Worm (Caenorhabditis elegans) whole organism, young adult: Measurements from ENCODE around the gene gcy-20.

Experiments
- C17E4.6 ChIP-seq: fragments of 200-800 bp; sonication (Bioruptor generic); IDR thresholded peaks from 2 replicates; pipeline ENCODE4 v1.3.6; 2022; ENCODE audit warnings: missing genetic modification reagents, missing genetic modification characterization, missing compliant biosample characterization
- K11D2.4 ChIP-seq: fragments of 200-800 bp; sonication (Bioruptor generic); IDR thresholded peaks from 2 replicates; pipeline ENCODE4 v1.3.6; 2022; ENCODE audit warnings: missing genetic modification reagents, missing genetic modification characterization, missing compliant biosample characterization
- K12H6.12 ChIP-seq: fragments of 200-800 bp; sonication (Bioruptor generic); optimal IDR thresholded peaks from 2 replicates; lab custom pipeline; 2018; ENCODE audit warnings: mild to moderate bottlenecking, missing genetic modification characterization, missing compliant biosample characterization
- ama-1 ChIP-seq, 3 experiments: fragments of 150-350 bp in 1 of 3; sonication (generic microtip) in 2 of 3; optimal IDR thresholded peaks; 2 replicates each; lab custom pipeline; 2014 to 2018; ENCODE audit warnings: missing biosample characterization in 2 of 3, missing genetic modification characterization in 2 of 3, missing genetic modification reagents in 2 of 3
- attf-3 ChIP-seq: fragments of 200-800 bp; sonication (Bioruptor generic); conservative IDR thresholded peaks from 2 replicates; pipeline ENCODE4 v1.3.6; 2022; ENCODE audit warnings: missing genetic modification reagents, missing genetic modification characterization, missing compliant biosample characterization
- ceh-27 ChIP-seq: fragments of 200-800 bp; sonication (Bioruptor generic); optimal IDR thresholded peaks from 2 replicates; lab custom pipeline; 2018; ENCODE audit warnings: mild to moderate bottlenecking, missing genetic modification characterization, moderate library complexity, missing compliant biosample characterization
- him-1 ChIP-seq: sonication (generic microtip); optimal IDR thresholded peaks from 2 replicates; lab custom pipeline; 2016; ENCODE audit warnings: missing genotype, missing genetic modification reagents, missing genetic modification characterization, missing compliant biosample characterization
- hlh-12 ChIP-seq: sonication (generic microtip); optimal IDR thresholded peaks from 2 replicates; lab custom pipeline; 2016; ENCODE audit warnings: missing genetic modification characterization, missing compliant biosample characterization
- lin-40 ChIP-seq: sonication (generic microtip); optimal IDR thresholded peaks from 2 replicates; lab custom pipeline; 2016; ENCODE audit warnings: missing genetic modification characterization, mild to moderate bottlenecking, missing compliant biosample characterization, missing genotype, missing genetic modification reagents
- nfya-1 ChIP-seq: sonication (generic microtip); optimal IDR thresholded peaks from 2 replicates; lab custom pipeline; 2017; ENCODE audit warnings: antibody characterized with exemption, missing compliant biosample characterization, missing genetic modification characterization, borderline replicate concordance; ENCODE audit not compliant: insufficient read depth
- ztf-6 ChIP-seq: fragments of 200-800 bp; sonication (Bioruptor generic); IDR thresholded peaks from 2 replicates; pipeline ENCODE4 v1.3.6; 2022; ENCODE audit warnings: missing genetic modification reagents, missing genetic modification characterization, missing compliant biosample characterization

DNA sequence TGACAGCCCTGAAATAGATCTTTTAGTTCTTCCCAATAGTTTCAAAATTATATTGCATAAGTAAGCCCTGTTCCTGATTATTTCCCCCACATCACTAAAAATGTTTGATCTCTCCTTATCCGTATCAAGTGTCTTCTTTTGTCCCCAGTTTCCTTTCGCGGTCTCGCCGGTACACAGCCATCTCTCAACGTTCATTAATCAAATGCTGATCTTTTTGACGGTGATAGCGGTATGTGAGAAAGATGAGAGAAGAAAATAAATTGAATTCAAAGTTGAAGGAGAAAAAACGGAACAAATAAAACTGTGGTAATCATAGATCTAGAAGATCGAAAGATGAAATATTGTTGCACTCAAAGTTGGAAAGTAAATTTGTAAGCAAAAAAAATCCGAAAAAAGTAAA lies 41.9 kb downstream of the gcy-20 start:
- TF ChIP-seq ama-1 (optimal IDR thresholded peaks at IDR 0.05; lab: Kevin White, UChicago) (no peak), ama-1 (GFP tag; optimal IDR thresholded peaks at IDR 0.05; lab: Kevin White, UChicago) (no peak), nfya-1 (tag; lab: Kevin White, UChicago) (no peak), attf-3 (GFP tag; lab: Robert Waterston, UW) (no peak), C17E4.6 (GFP tag; lab: Robert Waterston, UW) (no peak), ceh-27 (GFP tag; lab: Kevin White, UChicago) (no peak), him-1 (tag; lab: Kevin White, UChicago) (no peak), K11D2.4 (GFP tag; lab: Robert Waterston, UW) (no peak), hlh-12 (no peak), lin-40 (tag; lab: Kevin White, UChicago) (no peak), K12H6.12 (tag; lab: Kevin White, UChicago) (no peak), ztf-6 (GFP tag; lab: Robert Waterston, UW) (no peak)
